Worm (Caenorhabditis elegans) whole organism, late embryonic: Measurements from ENCODE around the gene lhpp-1.

ENCODE experiments used
- T23F11.4 ChIP-seq: fragments of 200-800 bp; sonication (Bioruptor generic); optimal IDR thresholded peaks from 2 replicates; lab custom pipeline; 2018; ENCODE audit warnings: mild to moderate bottlenecking, missing genetic modification characterization, missing compliant biosample characterization
- ama-1 ChIP-seq: fragments of 150-350 bp; optimal IDR thresholded peaks from 2 replicates; lab custom pipeline; 2014
- ceh-45 ChIP-seq: fragments of 200-800 bp; sonication (Bioruptor generic); IDR thresholded peaks from 2 replicates; pipeline ENCODE4 v1.3.6; 2022; ENCODE audit warnings: missing genetic modification reagents, missing genetic modification characterization, missing compliant biosample characterization
- che-1 ChIP-seq: sonication (generic microtip); optimal IDR thresholded peaks from 2 replicates; lab custom pipeline; 2016; ENCODE audit warnings: mild to moderate bottlenecking, missing genetic modification characterization, missing compliant biosample characterization
- elt-2 ChIP-seq: sonication (generic microtip); optimal IDR thresholded peaks from 2 replicates; lab custom pipeline; 2016; ENCODE audit warnings: missing genetic modification reagents, missing genetic modification characterization, missing compliant biosample characterization
- hlh-6 ChIP-seq: sonication (generic microtip); optimal IDR thresholded peaks from 2 replicates; lab custom pipeline; 2016; ENCODE audit warnings: missing genotype, missing genetic modification characterization, missing compliant biosample characterization
- lin-11 ChIP-seq: fragments of 200-800 bp; sonication (Bioruptor generic); optimal IDR thresholded peaks from 2 replicates; lab custom pipeline; 2018; ENCODE audit warnings: mild to moderate bottlenecking, missing genetic modification characterization, missing compliant biosample characterization
- pag-3 ChIP-seq: sonication (generic microtip); optimal IDR thresholded peaks from 2 replicates; lab custom pipeline; 2016; ENCODE audit warnings: missing compliant biosample characterization, missing genetic modification characterization, borderline replicate concordance
- pat-9 ChIP-seq: fragments of 200-800 bp; sonication (Bioruptor generic); optimal IDR thresholded peaks from 2 replicates; lab custom pipeline; 2018; ENCODE audit warnings: mild to moderate bottlenecking, missing genetic modification characterization, moderate library complexity, missing compliant biosample characterization
- pha-4 ChIP-seq: fragments of 150-350 bp; optimal IDR thresholded peaks from 2 replicates; lab custom pipeline; 2018; ENCODE audit warnings: missing biosample characterization, missing genetic modification reagents, missing genetic modification characterization
- pqm-1 ChIP-seq: sonication (generic microtip); optimal IDR thresholded peaks from 2 replicates; lab custom pipeline; 2016; ENCODE audit warnings: missing genetic modification characterization, missing compliant biosample characterization
- unc-55 ChIP-seq: sonication (generic microtip); optimal IDR thresholded peaks from 2 replicates; lab custom pipeline; 2017; ENCODE audit warnings: missing biosample characterization, missing genetic modification reagents, missing genetic modification characterization
- unc-86 ChIP-seq: sonication (generic microtip); optimal IDR thresholded peaks from 2 replicates; lab custom pipeline; 2016; ENCODE audit warnings: missing genetic modification characterization, missing compliant biosample characterization
- ztf-16 ChIP-seq: sonication (generic microtip); optimal IDR thresholded peaks from 2 replicates; lab custom pipeline; 2017; ENCODE audit warnings: missing genetic modification characterization, missing compliant biosample characterization

ce11 chrV:12106841-12107240 is 4.8 kb downstream of the lhpp-1 start, which contains the start of gene nhr-136:
- TF ChIP-seq ceh-45 (GFP tag; lab: Robert Waterston, UW) (no peak), T23F11.4 (GFP tag; lab: Kevin White, UChicago) (no peak), pqm-1 (tag; lab: Kevin White, UChicago) (no peak), lin-11 (tag; lab: Kevin White, UChicago) (no peak), hlh-6 (tag; lab: Kevin White, UChicago) (no peak), pag-3 (tag; lab: Kevin White, UChicago) (no peak), pat-9 (no peak), unc-86 (no peak), ztf-16 (tag; lab: Kevin White, UChicago) (no peak), ama-1 (no peak), elt-2 (tag; lab: Kevin White, UChicago) (no peak), pha-4 (tag; lab: Kevin White, UChicago) (no peak), che-1 (tag; lab: Kevin White, UChicago) (no peak), unc-55 (GFP tag; lab: Kevin White, UChicago) (no peak)
